Worm (Caenorhabditis elegans): ENCODE data around the gene tag-329.

tag-329 gene

ce11 chrV:9521697-9522096, 13.0 kb upstream of the tag-329 start:
- no peak for TF ChIP-seq unc-62 (GFP tag; optimal IDR thresholded peaks at IDR 0.05)

ce11 chrV:9524099-9524498, 10.6 kb upstream of the tag-329 start, which contains the start of gene C50F4.9:
TSS of gene C50F4.9 (minus strand) at chrV:9524199.
- TF ChIP-seq unc-62 (GFP tag; optimal IDR thresholded peaks at IDR 0.05): no peak

DNA sequence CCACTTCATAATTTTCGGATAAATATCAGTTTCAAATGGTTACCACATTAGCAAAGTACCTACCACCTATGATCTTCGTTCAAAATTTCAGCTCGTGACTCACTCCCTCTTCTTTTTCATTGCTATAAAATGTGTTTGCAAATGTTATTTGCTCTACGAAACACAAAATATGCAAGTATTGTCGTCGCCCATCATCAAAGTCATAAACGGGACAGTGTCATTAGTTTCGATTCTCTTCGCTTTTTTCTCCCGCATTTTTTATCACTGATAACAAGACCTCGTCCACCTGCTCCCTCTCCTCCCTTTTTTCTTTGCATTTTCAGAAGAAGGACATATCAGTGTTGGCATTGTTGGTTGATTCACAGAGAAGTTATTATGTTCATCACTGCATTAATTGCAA, 8.3 kb upstream of the tag-329 start, which contains the start of gene C50F4.1:
Gene C50F4.1 (plus strand): TSS at position 324 of the 400 bp plus-strand sequence.
- no peak for TF ChIP-seq unc-62 (GFP tag; optimal IDR thresholded peaks at IDR 0.05)

ce11 chrV:9527337-9527736, 7.4 kb upstream of the tag-329 start:
- TF ChIP-seq unc-62 (GFP tag; optimal IDR thresholded peaks at IDR 0.05): no peak

- TF ChIP-seq unc-62 (GFP tag; optimal IDR thresholded peaks at IDR 0.05): no peak
Observed at ce11 chrV:9527984-9528383, 6.7 kb upstream of the tag-329 start.

ce11 chrV:9531477-9531876, 3.2 kb upstream of the tag-329 start, which contains the start of the genes C50F4.10 and pfk-1.2:
TSS of gene C50F4.10 (minus strand) at chrV:9531577.
TSS of gene pfk-1.2 (plus strand) at chrV:9531801.
- no peak for TF ChIP-seq unc-62 (GFP tag; optimal IDR thresholded peaks at IDR 0.05)

DNA sequence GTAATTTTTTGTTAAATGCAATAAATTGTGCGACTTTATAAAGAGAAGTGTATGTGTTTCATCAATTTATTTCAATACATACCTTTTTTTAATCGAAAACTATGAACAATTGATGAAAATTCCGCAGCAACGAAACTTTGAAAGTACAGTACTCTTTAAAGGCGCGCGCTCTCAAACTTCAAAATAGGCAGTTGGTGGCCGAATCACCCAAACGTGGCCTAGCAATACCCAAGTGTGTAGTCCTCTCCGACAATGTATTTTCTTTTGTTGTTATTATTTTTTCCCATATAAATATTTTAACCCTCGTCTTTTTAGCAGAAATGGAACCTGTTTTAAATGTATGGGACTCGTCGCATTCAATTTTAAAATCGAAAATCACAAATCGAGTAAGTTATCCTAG, 1.8 kb downstream of the tag-329 start, which contains the start of gene C50F4.4:
Gene C50F4.4 (plus strand): TSS at position 267 of the 400 bp plus-strand sequence.
- no peak for TF ChIP-seq unc-62 (GFP tag; optimal IDR thresholded peaks at IDR 0.05)

- no peak for TF ChIP-seq unc-62 (GFP tag; optimal IDR thresholded peaks at IDR 0.05)
Observed at ce11 chrV:9539638-9540037, 4.9 kb downstream of the tag-329 start, which contains the start of gene C50F4.12. TSS of gene C50F4.12 (minus strand) at chrV:9539738.

- no peak for TF ChIP-seq unc-62 (GFP tag; optimal IDR thresholded peaks at IDR 0.05)
Observed at ce11 chrV:9541506-9541905, 6.8 kb downstream of the tag-329 start, which contains the start of gene C50F4.16. TSS of gene C50F4.16 (minus strand) at chrV:9541606.

ce11 chrV:9544176-9544632, 9.5 kb downstream of the tag-329 start, which contains the start of gene mdf-1:
TSS of gene mdf-1 (minus strand) at chrV:9544226.
- no peak for TF ChIP-seq unc-62 (GFP tag; optimal IDR thresholded peaks at IDR 0.05)

DNA sequence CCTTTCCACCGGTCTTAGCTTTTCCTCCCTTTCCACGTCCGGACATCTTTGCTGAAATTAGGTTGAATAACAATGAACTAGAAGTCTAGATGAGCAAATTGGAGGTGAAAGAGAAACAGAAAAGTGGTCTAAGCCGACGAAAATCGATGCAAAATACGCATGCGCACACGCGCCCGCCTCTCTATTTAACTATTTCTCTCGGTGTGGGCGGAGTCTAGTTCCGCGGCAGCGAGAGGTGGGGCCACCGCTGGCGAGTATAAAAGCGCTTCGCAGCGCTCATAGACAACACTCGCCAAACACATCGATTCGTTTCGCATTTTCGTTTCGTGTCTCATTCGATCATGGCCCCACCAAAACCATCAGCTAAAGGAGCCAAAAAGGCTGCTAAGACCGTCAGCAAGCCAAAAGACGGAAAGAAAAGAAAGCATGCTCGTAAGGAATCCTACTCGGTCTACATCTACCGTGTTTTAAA, 10.6 kb downstream of the tag-329 start, which contains the start of the genes his-35 and his-41:
Gene his-35 (minus strand): TSS at position 51 of the 472 bp plus-strand sequence.
Gene his-41 (plus strand): TSS at position 299 of the 472 bp plus-strand sequence.
- TF ChIP-seq unc-62 (GFP tag; optimal IDR thresholded peaks at IDR 0.05): no peak

DNA sequence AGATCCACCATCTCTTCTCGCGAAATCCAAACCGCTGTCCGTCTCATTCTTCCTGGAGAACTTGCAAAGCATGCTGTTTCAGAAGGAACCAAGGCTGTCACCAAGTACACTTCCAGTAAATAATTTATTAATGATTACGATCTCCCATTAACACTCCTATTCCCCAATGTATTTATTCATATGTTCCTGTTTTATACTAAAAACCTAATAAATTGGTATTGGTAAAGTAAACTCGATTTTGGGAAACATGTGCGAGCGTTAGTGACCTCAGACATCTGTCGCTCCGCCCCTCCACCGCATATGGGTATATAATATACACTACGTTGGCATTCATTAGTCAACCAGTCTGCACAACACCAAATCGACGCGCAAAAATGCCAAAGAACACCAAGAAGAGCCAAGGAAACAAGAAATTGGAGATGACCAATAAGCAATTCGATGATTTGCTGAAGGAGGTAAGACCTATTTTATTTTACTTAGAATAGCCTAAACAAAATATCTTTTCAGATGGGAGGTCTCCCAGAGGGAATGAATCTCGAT, 11.4 kb downstream of the tag-329 start, which contains the start of gene C50F4.6:
Gene C50F4.6 (plus strand): TSS at position 51 of the 540 bp plus-strand sequence.
- TF ChIP-seq unc-62 (GFP tag; optimal IDR thresholded peaks at IDR 0.05): no peak

DNA sequence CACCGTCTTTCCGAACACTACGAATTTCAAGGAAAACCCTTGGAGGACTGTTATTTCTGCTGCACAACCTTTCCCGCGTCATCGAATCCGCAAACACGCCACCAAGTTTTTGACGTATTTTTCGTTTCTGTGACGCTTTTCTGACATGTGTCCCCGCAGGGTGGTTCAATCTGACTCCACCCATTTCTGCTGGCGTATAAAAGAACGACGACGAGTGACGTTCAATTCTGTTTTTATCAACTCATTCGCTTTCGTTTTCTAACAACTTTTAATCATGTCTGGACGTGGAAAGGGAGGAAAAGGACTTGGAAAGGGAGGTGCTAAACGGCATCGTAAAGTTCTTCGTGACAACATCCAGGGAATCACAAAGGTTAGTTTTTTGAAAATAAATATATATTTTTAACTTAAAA, 12.1 kb downstream of the tag-329 start, which contains the start of gene his-37:
Gene his-37 (plus strand): TSS at position 246 of the 410 bp plus-strand sequence.
- TF ChIP-seq unc-62 (GFP tag; optimal IDR thresholded peaks at IDR 0.05): no peak

- no peak for TF ChIP-seq unc-62 (GFP tag; optimal IDR thresholded peaks at IDR 0.05)
Observed at ce11 chrV:9549459-9549858, 14.7 kb downstream of the tag-329 start, which contains the start of gene nstp-10. TSS of gene nstp-10 (minus strand) at chrV:9549836.

- TF ChIP-seq unc-62 (GFP tag; optimal IDR thresholded peaks at IDR 0.05): no peak
Observed at ce11 chrV:9550313-9550712, 15.6 kb downstream of the tag-329 start, which contains the start of gene ehbp-1. TSS of gene ehbp-1 (plus strand) at chrV:9550644.

DNA sequence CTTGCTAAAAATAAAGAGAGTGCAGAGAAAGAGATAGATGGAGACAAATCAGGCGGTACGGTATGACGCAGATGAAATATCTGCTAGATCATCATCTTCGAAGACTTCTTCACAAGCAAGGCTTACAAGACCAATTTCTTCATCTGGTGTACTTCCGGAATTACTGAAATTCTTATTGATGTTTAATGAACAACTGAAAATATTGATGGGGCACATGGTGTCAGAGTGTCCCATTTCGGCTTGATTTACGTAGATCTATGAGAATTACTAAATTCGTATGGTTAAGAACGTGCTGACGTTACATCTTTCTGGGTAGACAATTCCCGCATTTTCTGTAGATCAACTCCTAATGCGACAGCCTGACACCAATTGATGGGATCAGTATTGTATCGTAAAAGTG, 21.9 kb downstream of the tag-329 start:
- no peak for TF ChIP-seq unc-62 (GFP tag; optimal IDR thresholded peaks at IDR 0.05)

Data from whole organism, dauer.